Worm (Caenorhabditis elegans): ENCODE data around the gene pod-2.
A peak's percentile ranks its signal among the peaks of the same experiment; 100 is the strongest.

pod-2 gene

DNA sequence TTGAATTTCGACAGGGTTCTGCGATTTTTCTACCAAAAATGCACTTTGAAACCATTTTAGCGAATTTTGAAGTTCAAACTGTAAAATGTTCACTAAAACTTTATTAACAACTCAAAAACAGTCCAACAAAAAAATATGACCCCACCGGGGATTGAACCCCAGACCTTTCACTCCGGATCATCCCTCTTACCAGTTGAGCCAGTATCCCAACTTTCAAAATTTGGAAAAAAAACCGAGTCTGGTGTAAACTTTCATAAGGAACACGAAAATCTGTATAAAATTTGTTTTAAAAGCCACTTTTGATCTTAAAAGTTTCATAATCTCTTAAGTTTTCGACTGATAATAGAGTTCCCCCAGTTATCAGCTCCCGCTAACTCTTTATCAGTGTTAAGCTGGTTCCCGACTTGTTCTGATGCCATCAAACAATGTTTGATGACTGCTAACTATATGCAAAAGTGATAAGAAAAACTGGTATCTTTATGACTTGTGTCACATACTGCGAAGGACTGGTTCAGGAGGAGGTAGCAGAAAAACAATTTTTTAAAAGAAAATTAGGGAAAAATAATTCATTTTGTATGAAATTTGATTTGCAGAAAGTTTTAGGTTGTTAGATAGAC, 33.0 kb upstream of the pod-2 start (continued):
- TF ChIP-seq lin-1 (GFP tag; IDR thresholded peaks at IDR 0.05) (peak; percentile 99), dmd-6 (GFP tag; IDR thresholded peaks at IDR 0.05) (peak; percentile 99)

DNA sequence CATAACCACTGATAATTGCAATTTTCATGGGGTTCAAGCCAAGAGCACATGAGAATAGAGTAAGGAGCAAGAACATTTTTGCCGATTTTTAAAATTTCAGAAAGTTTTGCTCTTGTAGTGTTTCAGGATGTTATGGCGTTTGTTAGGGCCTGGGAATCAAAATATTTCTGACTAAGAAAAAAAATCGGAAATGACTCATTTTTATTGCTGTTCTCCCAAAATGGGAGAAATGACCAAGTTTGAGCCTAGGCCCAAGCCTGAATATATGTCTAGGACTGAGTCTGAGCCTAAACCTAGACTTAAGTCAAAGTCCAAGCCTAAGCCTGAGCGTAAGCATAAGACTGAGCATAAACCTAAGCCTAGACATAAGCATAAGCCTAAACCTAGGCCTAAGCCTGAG, 32.2 kb upstream of the pod-2 start, which contains the start of gene T13B5.9:
Gene T13B5.9 (minus strand): TSS at position 101 of the 400 bp plus-strand sequence.
- TF ChIP-seq nhr-10 (tag; optimal IDR thresholded peaks at IDR 0.05) (no peak), aly-2 (tag; optimal IDR thresholded peaks at IDR 0.05) (no peak), lim-7 (GFP tag; IDR thresholded peaks at IDR 0.05) (no peak), F37D6.2 (tag; optimal IDR thresholded peaks at IDR 0.05) (no peak), nhr-76 (tag; optimal IDR thresholded peaks at IDR 0.05) (no peak), ceh-44 (GFP tag; IDR thresholded peaks at IDR 0.05) (no peak), sdz-12 (GFP tag; optimal IDR thresholded peaks at IDR 0.05) (no peak)

DNA sequence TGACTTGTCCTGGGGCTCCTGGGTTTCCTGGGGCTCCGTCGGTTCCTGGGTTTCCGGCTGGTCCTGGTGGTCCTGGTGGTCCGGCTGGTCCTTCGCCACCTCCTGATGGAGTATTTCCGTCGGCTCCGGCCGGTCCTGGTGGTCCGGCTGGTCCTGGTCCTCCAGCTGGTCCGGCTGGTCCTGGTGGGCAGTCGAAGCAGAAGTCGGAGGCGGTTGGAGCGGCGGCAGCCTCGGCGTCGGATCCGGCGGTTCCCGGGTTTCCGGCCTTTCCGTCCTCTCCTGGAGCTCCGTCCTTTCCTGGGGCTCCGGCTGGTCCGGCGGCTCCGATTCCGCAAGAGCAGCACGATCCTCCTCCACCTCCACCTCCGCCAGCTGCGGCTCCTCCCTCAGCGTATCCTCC, 31.3 kb upstream of the pod-2 start:
- TF ChIP-seq F26F4.8 (GFP tag; conservative IDR thresholded peaks at IDR 0.05) = no peak
- TF ChIP-seq daf-16 (GFP tag; optimal IDR thresholded peaks at IDR 0.05) = no peak
- no peak for TF ChIP-seq daf-16 (tag; optimal IDR thresholded peaks at IDR 0.05)
- peak; percentile 95; the same call in 1 of the 2 replicates for TF ChIP-seq pha-4 (GFP tag; IDR thresholded peaks at IDR 0.05)
- TF ChIP-seq pha-4 (tag; optimal IDR thresholded peaks at IDR 0.05) = no peak
- TF ChIP-seq php-3 (GFP tag; IDR thresholded peaks at IDR 0.05) = no peak
- TF ChIP-seq skn-1 (tag; optimal IDR thresholded peaks at IDR 0.05) = no peak
- peak; percentile 99 for TF ChIP-seq set-16 (GFP tag; IDR thresholded peaks at IDR 0.05)

DNA sequence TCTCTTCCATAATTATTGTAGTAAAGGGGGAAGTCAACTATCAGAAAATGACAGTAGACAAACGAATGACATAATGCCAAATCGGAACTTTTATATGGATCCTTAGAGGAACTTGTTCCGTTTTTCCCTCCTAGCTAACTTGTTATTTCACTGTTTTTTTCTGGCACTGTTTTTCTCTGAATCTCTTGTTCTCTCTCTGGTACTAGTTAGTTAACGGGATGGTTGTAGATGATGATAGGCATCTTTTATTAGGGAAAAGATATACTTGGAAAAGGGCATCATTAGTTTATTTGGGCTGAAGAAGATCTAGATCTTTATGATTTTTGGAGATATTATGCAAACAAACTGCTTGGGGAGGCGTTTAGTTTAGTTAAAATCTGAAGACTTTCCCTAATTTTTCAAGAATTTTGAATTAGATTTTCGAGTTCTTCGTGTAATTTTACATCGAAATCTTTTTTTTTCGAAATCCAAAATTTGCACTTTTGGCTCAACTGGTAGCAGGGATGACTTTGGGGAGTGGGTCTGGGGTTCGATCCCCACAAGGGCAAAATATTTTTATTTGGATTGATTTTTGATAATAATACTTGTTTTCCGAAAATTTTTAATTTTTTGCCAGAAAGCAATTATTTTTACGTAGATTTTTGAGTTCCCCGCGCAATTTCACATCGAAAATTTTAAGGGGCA, 29.5 kb upstream of the pod-2 start, which contains the start of gene col-40:
Gene col-40 (minus strand): TSS at position 51 of the 684 bp plus-strand sequence.
- TF ChIP-seq hlh-30 (tag; optimal IDR thresholded peaks at IDR 0.05; ENCODE audit: insufficient read depth) (no peak), lin-38 (GFP tag; IDR thresholded peaks at IDR 0.05) (0 out of 2 replicates have a peak, but pooled peaks have one; percentile 19)

DNA sequence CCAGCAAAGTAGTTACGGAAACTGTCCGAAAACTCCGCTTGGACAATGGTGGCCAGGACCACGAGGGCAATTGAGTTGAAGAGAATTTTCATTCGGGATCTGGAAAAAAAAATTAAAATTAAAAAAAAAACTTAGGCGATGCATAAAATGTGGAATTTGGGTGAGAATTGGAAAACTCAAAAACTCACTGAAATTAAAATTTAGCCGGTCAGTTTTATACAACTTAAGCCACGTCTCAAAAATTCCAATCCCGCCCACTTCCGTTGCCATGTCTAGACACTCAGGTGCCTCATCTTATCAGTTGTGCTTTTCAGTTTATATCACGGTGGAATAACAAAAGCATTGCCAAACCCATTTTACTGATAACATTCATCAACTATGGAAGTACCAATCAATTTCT, 25.7 kb upstream of the pod-2 start, which contains the start of gene lips-11:
Gene lips-11 (minus strand): TSS at position 101 of the 400 bp plus-strand sequence.
- TF ChIP-seq daf-19 (GFP tag; conservative IDR thresholded peaks at IDR 0.05) (no peak), unc-130 (GFP tag; optimal IDR thresholded peaks at IDR 0.05) (no peak), mxl-3 (GFP tag; optimal IDR thresholded peaks at IDR 0.05) (no peak), Y75B8A.6 (GFP tag; IDR thresholded peaks at IDR 0.05) (no peak), fos-1 (tag; optimal IDR thresholded peaks at IDR 0.05) (no peak), nhr-237 (tag; optimal IDR thresholded peaks at IDR 0.05) (no peak), lin-1 (GFP tag; IDR thresholded peaks at IDR 0.05) (no peak), hif-1 (tag; optimal IDR thresholded peaks at IDR 0.05) (no peak)

DNA sequence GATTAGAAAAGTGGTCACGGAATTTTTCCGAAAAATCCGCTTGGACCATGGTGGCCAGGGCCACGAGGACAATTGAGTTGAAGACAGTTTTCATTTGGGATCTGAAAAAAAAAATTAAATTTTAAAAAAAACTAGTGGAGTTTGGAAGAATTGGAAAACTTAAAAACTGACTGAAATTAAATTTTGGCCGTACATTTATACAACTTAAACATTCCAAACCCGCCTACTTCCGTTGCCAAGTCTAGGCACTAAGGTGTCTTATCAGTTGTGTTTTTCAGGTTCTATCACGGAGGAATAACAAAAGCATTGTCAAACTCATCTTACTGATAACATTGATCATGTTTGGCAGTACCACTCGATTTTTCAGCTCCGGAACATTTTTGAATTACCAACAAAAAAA, 22.5 kb upstream of the pod-2 start, which contains the start of gene lips-12:
Gene lips-12 (minus strand): TSS at position 101 of the 400 bp plus-strand sequence.
- TF ChIP-seq mes-2 (tag; optimal IDR thresholded peaks at IDR 0.05; ENCODE audit: poor library complexity, severe bottlenecking) = no peak
- TF ChIP-seq nhr-42 (GFP tag; IDR thresholded peaks at IDR 0.05) = no peak
- TF ChIP-seq ctbp-1 (GFP tag; IDR thresholded peaks at IDR 0.05) = no peak
- no peak for TF ChIP-seq ZK337.2 (GFP tag; IDR thresholded peaks at IDR 0.05)
- no peak for TF ChIP-seq egl-43 (GFP tag; IDR thresholded peaks at IDR 0.05)
- TF ChIP-seq egl-27 (tag; optimal IDR thresholded peaks at IDR 0.05) = no peak
- no peak for TF ChIP-seq pha-4 (GFP tag; IDR thresholded peaks at IDR 0.05)
- TF ChIP-seq pha-4 (tag; optimal IDR thresholded peaks at IDR 0.05) = no peak
- no peak for TF ChIP-seq pqm-1 (tag; optimal IDR thresholded peaks at IDR 0.05)

All from whole organism, L4 larva.